Fruit fly (Drosophila melanogaster): Measurements from ENCODE around the gene CG17475.

- TF ChIP-seq CTCF (optimal IDR thresholded peaks at IDR 0.05) (no peak), CG8478 (optimal IDR thresholded peaks at IDR 0.05) (no peak)
Measured at dm6 chr3R:17122796-17123504, 7.3 kb downstream of the CG17475 start.
